Fruit fly (Drosophila melanogaster): Measurements from ENCODE around the gene CG10435.

The CG10435 gene

DNA sequence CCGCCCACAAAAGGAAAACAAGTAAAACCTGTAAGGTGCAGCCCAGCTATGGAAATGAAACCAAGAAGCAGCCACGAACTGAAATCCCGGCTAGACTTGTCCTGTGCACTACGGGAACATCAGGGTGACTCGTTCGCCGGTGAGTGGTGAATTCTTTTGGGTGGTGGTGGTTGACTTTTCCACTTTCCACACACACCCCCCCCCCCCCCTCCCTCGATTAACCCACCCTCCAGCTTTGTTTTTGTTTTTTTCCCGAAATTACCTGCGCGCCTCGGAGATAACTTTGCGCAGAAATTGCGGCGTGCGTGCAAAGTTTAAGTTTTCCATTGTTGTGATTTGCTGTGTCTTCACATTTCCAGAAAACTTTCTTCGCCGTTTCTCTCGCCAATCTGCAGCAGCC, 13.5 kb upstream of the CG10435 start:
- no peak for TF ChIP-seq CG10348 (GFP tag; IDR thresholded peaks at IDR 0.05)
- TF ChIP-seq CG8301 (tag; optimal IDR thresholded peaks at IDR 0.05), result no peak
- TF ChIP-seq fd96Ca (GFP tag; IDR thresholded peaks at IDR 0.05), result no peak
- no peak for TF ChIP-seq Pif1A (GFP tag; optimal IDR thresholded peaks at IDR 0.05)
- TF ChIP-seq CG17806 (tag; optimal IDR thresholded peaks at IDR 0.05), result no peak
- no peak for TF ChIP-seq EcR (GFP tag; optimal IDR thresholded peaks at IDR 0.05)
- no peak for TF ChIP-seq CG12605 (GFP tag; IDR thresholded peaks at IDR 0.05)

DNA sequence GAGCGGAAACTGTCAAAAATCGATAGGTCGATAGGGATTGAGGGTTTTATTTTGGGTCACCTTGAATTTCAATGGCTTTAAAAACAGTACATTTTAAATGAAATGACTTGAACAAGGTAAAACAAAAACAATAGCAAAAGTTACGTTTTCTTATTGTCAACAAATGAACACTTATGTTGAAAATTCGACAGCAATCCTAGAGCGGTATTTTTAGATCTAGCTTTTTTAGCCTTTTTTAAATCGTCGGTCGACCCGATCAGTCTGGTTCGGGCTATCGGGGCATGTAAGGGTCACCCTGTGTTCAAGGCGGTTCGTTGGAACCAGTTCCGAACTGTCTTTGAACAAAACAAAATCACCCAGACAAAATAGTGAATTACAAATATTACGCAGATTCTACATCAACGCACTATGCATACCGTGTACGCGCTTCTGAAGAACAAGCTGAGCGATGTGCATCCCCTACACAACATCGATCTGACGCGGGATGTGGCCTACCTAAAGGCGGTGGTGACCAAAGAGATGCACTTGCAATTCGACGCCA, 3.9 kb downstream of the CG10435 start, which contains the start of the genes CG11052 and CG3223:
TSS of gene CG11052 (minus strand) at position 218 of the 541 bp plus-strand sequence.
TSS of gene CG3223 (plus strand) at position 321 of the 541 bp plus-strand sequence.
- TF ChIP-seq CG8159 (tag; optimal IDR thresholded peaks at IDR 0.05) (no peak), CG15710 (tag; optimal IDR thresholded peaks at IDR 0.05) (no peak), D1 (tag; optimal IDR thresholded peaks at IDR 0.05) (no peak), Pif1A (GFP tag; optimal IDR thresholded peaks at IDR 0.05) (no peak), CG17806 (tag; optimal IDR thresholded peaks at IDR 0.05) (no peak), CG10348 (GFP tag; IDR thresholded peaks at IDR 0.05) (no peak), Snoo (tag; optimal IDR thresholded peaks at IDR 0.05) (peak; percentile 17), rn (GFP tag; IDR thresholded peaks at IDR 0.05) (no peak), CG34367 (tag; optimal IDR thresholded peaks at IDR 0.05) (no peak), fd96Ca (GFP tag; IDR thresholded peaks at IDR 0.05) (no peak), Ets98B (GFP tag; IDR thresholded peaks at IDR 0.05) (0 out of 2 replicates have a peak, but pooled peaks have one; percentile 6), gl (tag; optimal IDR thresholded peaks at IDR 0.05) (no peak), Pif1B (GFP tag; optimal IDR thresholded peaks at IDR 0.05) (no peak), EcR (GFP tag; optimal IDR thresholded peaks at IDR 0.05) (peak; percentile 94), CG9948 (tag; optimal IDR thresholded peaks at IDR 0.05) (no peak), CG14655 (GFP tag; optimal IDR thresholded peaks at IDR 0.05) (no peak), CG8301 (tag; optimal IDR thresholded peaks at IDR 0.05) (no peak), CG12605 (GFP tag; IDR thresholded peaks at IDR 0.05) (no peak), CG32121 (GFP tag; IDR thresholded peaks at IDR 0.05) (no peak), CG13204 (GFP tag; optimal IDR thresholded peaks at IDR 0.05) (no peak), CG4496 (GFP tag; IDR thresholded peaks at IDR 0.05) (peak; percentile 36; the same call in 1 of the 3 replicates)

DNA sequence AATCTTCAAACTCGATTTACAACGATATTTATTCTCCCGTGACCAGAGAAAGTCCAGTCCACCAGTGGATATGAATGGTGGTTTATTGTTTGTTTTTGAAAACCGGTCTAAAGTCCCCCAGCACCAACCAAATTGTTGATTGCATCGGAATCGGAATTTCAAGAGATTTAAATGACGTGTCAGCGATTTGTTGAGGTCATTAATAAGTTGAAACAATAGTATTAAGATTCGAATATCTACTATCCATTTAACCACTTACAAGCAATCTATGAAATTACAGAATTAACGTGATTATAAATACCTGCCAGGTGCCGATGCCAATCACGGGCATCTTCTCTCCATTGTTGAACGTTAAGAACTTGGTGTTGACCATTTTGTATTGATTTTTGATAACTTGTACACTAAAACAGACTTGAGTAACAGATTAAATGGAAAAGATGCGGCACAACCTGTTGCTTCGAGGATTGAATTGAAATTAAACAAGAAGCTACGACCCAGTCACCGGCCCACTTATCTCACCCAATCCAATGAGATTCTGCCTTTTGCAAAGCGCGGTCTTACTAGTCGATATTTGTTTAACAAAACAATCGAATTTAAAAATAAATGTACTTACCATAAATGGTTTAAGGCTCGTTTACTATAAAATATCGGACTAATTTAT, 5.3 kb downstream of the CG10435 start, which contains the start of gene CG2767:
TSS of gene CG2767 (minus strand) at position 516 of the 661 bp plus-strand sequence.
- TF ChIP-seq CG12605 (GFP tag; IDR thresholded peaks at IDR 0.05), result peak; percentile 87
- TF ChIP-seq EcR (GFP tag; optimal IDR thresholded peaks at IDR 0.05), result peak; percentile 54
- no peak for TF ChIP-seq CG17806 (tag; optimal IDR thresholded peaks at IDR 0.05)
- no peak for TF ChIP-seq CG13204 (GFP tag; optimal IDR thresholded peaks at IDR 0.05)

DNA sequence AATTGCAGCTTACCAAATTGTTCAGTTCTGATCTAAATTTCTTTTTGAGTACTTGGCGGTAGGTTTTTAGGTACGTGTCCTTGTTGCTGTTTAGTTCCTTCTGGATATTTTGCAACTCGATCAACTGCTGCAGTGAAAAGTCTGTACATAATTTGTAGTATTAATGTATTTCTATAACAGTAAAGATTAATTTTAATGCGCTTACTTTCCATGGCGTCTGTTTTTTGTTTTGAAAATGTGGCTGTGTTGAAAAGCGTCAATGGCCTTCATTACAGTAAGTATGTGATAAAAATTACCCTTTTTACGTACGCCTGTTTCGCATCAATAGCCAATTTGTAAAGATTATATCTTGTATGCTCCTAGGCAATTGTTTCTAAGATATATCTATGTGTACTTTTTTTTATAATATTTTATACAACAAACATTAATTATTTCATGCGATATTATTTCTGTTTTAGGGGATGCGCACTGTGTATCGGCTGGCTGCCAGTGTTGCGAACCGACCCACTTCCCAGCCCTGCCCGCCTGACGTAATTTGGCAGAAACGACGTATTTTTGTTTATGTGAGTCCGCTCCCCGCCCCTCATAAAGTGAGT, 11.8 kb downstream of the CG10435 start, which contains the start of the genes Kmn2 and CG2698:
TSS of gene Kmn2 (minus strand) at position 236 of the 596 bp plus-strand sequence.
TSS of gene CG2698 (plus strand) at position 489 of the 596 bp plus-strand sequence.
- TF ChIP-seq Pif1A (GFP tag; optimal IDR thresholded peaks at IDR 0.05) (peak; percentile 93), CG4496 (GFP tag; IDR thresholded peaks at IDR 0.05) (peak; percentile 99), CG15710 (tag; optimal IDR thresholded peaks at IDR 0.05) (peak; percentile 95), gl (tag; optimal IDR thresholded peaks at IDR 0.05) (peak; percentile 79), CG17806 (tag; optimal IDR thresholded peaks at IDR 0.05) (peak; percentile 93), Snoo (tag; optimal IDR thresholded peaks at IDR 0.05) (peak; percentile 95), D1 (tag; optimal IDR thresholded peaks at IDR 0.05) (peak; percentile 80), CG13204 (GFP tag; optimal IDR thresholded peaks at IDR 0.05) (no peak), CG8301 (tag; optimal IDR thresholded peaks at IDR 0.05) (peak; percentile 94), CG8159 (tag; optimal IDR thresholded peaks at IDR 0.05) (peak; percentile 96), Ets98B (GFP tag; IDR thresholded peaks at IDR 0.05) (peak; percentile 97), CG10348 (GFP tag; IDR thresholded peaks at IDR 0.05) (peak; percentile 93), rn (GFP tag; IDR thresholded peaks at IDR 0.05) (peak; percentile 97), CG12605 (GFP tag; IDR thresholded peaks at IDR 0.05) (peak; percentile 95), EcR (GFP tag; optimal IDR thresholded peaks at IDR 0.05) (peak; percentile 61), CG14655 (GFP tag; optimal IDR thresholded peaks at IDR 0.05) (peak; percentile 94), fd96Ca (GFP tag; IDR thresholded peaks at IDR 0.05) (peak; percentile 96), CG9948 (tag; optimal IDR thresholded peaks at IDR 0.05) (peak; percentile 93), CG34367 (tag; optimal IDR thresholded peaks at IDR 0.05) (peak; percentile 92), CG32121 (GFP tag; IDR thresholded peaks at IDR 0.05) (peak; percentile 97), Pif1B (GFP tag; optimal IDR thresholded peaks at IDR 0.05) (peak; percentile 94)

DNA sequence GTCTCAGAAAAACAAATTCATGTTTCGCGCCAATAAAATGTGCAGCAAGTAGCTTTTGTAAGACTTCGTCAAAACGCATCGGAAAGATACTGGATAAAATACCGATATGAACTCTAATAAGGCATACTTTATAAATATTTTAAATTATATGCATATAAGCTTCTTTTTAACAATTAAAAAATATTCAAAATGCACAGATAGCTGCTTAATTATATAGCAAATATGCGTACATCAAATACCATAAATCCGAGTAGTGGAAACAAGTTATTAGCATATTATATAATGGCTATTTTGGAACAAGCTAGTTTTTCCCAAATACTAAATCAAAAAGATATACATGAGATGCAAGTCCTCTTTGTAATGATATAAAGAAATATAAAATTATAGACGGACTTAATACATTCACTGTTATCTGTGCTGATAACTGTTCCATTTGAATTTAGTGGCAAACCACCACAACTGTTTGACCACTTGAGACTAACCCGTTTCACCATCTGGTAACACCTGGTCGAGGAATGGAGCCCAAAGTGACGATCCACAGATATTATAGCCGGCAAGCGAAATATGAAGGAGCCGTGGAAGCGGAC, 13.4 kb downstream of the CG10435 start, which contains the start of gene PIG-H:
TSS of gene PIG-H (plus strand) at position 303 of the 587 bp plus-strand sequence.
- no peak for TF ChIP-seq CG13204 (GFP tag; optimal IDR thresholded peaks at IDR 0.05)
- TF ChIP-seq fd96Ca (GFP tag; IDR thresholded peaks at IDR 0.05), result no peak
- no peak for TF ChIP-seq CG17806 (tag; optimal IDR thresholded peaks at IDR 0.05)
- no peak for TF ChIP-seq D1 (tag; optimal IDR thresholded peaks at IDR 0.05)
- no peak for TF ChIP-seq CG12605 (GFP tag; IDR thresholded peaks at IDR 0.05)
- no peak for TF ChIP-seq Ets98B (GFP tag; IDR thresholded peaks at IDR 0.05)
- TF ChIP-seq CG10348 (GFP tag; IDR thresholded peaks at IDR 0.05), result no peak
- TF ChIP-seq CG8159 (tag; optimal IDR thresholded peaks at IDR 0.05), result no peak
- TF ChIP-seq EcR (GFP tag; optimal IDR thresholded peaks at IDR 0.05), result no peak
